Worm (Caenorhabditis elegans): ENCODE results near the gene srh-192.

DNA sequence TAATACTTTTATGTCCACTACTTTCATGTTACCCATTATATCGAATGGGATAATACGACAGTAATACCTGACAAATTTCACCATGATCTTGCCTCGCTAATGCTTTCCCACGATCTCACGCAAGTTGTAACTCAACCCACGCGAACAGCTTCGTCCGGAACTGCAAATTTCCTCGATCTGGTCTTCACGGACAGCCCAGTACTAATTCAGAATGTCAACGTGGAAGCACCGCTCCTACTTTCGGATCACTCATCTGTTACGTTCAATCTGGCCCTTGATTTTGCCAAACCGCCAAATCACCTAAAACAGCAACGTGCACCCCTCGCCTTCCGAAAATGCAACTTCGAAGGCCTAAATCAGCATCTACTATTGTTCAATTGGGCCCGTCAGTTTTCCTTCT lies 41.6 kb downstream of the srh-192 start:
- TF ChIP-seq ref-1 (GFP tag; conservative IDR thresholded peaks at IDR 0.05) (no peak), flt-1 (GFP tag; IDR thresholded peaks at IDR 0.05) (no peak), cog-1 (tag; optimal IDR thresholded peaks at IDR 0.05) (no peak), ztf-29 (GFP tag; IDR thresholded peaks at IDR 0.05) (no peak), tab-1 (GFP tag; IDR thresholded peaks at IDR 0.05) (no peak)

Measured in whole organism, midembryonic.